Fruit fly (Drosophila melanogaster) Kc167 (cell line): Measurements from ENCODE around the gene p38a.

Experiments used
- Myc ChIP-seq: fragments of >200 bp; optimal IDR thresholded peaks from 2 replicates; lab custom pipeline; 2017; ENCODE audit warnings: missing external identifiers
- Sin3A ChIP-seq: fragments of >200 bp; optimal IDR thresholded peaks from 2 replicates; lab custom pipeline; 2018; ENCODE audit warnings: missing external identifiers
- h ChIP-seq: fragments of >200 bp; optimal IDR thresholded peaks from 3 replicates; lab custom pipeline; 2018; ENCODE audit warnings: missing external identifiers
- insv ChIP-seq: fragments of >200 bp; optimal IDR thresholded peaks from 3 replicates; lab custom pipeline; 2018; ENCODE audit warnings: missing external identifiers
- psq ChIP-seq: fragments of >200 bp; optimal IDR thresholded peaks from 2 replicates; lab custom pipeline; 2017; ENCODE audit warnings: missing external identifiers
- ttk ChIP-seq: sonication (Bioruptor generic); optimal IDR thresholded peaks from 2 replicates; lab custom pipeline; 2017; ENCODE audit warnings: missing external identifiers

The p38a gene

DNA sequence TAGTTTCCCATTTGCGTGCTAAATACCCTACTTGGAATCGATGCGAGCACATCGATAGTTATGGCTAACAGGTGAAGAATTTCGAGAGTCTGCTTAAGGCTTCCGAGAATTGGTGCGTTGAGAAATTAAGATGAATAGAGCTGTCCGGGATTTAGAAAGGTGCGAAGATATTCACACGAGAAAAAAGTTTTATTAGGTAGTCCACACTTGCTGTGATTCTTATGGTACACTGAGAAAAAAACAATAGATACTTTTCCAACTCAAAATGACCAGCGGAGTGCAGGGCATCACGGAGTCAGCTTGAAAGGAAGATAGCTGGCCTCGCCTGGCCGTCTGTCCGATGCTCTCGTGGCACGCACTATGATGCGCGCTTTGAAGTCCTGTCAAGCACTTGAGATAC lies 7.6 kb downstream of the p38a start:
- TF ChIP-seq Sin3A (lab: Kevin White, UChicago) (no peak), insv (no peak), h (no peak), ttk (lab: Kevin White, UChicago) (no peak), Myc (no peak), psq (no peak)

DNA sequence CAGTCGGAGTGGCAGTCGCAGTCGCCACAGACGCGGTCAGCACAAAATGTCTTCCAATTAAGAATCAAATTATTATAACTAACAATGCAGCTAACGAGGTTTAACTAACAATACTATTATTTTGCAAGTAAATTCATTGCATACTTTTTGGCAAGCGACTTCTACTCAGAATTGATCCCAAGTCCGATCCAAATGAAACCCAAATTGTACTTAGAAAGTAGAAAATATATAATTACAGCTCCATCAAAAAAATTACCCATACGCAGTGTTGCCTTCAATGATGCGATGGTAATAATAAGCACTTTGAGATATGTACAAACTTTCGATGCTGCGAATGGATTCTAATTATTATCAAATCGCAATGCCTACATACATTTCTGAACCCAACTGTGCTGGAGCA lies 8.3 kb downstream of the p38a start:
- TF ChIP-seq h: no peak
- TF ChIP-seq ttk (lab: Kevin White, UChicago): no peak
- TF ChIP-seq insv: no peak
- TF ChIP-seq psq: no peak

DNA sequence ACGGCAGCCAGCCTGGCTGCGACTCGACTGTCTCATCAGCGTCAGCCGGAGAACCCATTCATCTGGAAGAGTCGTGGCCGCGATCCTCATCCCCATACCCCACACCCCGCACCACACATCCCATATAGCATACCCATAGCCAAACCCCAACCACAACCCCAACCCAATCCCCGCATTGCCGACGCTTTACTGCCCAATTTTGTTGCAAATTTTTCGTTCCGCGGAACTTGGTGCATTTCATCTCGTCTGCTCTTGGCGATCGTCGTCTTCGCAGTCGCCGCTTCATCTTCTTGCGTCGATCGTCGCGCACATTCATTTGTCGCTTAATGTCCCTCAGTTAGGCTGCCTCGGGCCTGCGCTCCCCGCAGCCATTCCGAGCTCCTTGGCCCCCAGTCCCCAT lies 8.7 kb downstream of the p38a start:
- no peak for TF ChIP-seq ttk (lab: Kevin White, UChicago)
- no peak for TF ChIP-seq Sin3A (lab: Kevin White, UChicago)
- no peak for TF ChIP-seq psq
- no peak for TF ChIP-seq h
- TF ChIP-seq Myc: no peak
- no peak for TF ChIP-seq insv

DNA sequence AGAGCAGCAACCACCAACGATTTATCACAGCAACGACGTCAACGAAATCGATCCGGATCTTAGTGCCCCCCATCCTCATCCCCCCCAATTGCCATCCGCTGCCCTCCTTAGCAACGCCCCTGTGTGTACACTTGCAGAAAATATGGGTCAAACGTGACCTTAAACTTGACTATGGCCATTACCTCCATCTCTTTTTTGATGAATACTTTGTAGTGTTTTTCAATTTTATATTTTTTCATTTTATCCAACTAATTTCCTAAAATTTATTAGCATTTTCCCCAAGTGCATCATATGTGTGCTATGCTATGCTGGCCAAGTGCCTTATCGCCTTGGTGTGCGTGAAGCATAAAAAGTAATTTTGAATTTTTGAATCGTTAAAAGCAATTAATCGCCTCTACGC lies 9.2 kb downstream of the p38a start:
- no peak for TF ChIP-seq Myc
- no peak for TF ChIP-seq psq
- no peak for TF ChIP-seq ttk (lab: Kevin White, UChicago)
- no peak for TF ChIP-seq insv
- TF ChIP-seq h: no peak
- TF ChIP-seq Sin3A (lab: Kevin White, UChicago): no peak

DNA sequence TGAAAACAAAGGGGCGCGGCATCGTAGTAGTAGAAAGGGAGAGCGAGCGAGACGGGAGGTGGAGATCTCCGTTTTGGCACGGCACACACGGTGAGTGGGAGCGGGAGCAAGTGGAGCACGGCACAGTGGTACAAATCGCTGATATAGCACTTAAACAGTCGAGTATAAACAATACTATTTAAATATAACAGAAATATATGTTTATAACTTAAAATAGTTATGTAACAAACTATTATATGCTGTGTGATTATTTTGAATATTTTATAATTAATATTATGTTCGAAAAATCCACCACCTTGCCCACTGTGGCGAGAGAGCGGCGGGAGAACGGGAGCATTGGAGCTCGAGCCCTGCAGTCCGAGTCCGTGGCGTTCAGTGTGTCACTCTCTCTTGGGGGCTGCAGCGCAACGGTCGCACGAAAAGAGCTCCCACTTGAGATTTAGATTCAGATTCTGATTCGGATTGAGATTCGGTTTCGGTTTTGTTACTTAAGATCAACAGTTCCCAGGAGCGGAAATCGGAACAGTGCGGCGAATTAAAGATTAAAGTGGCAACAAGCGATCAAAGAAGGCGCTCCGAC lies 11.0 kb downstream of the p38a start, which contains the start of gene Kal1:
Gene Kal1, plus strand, starts transcription at position 383 of the 580 bp plus-strand sequence.
- TF ChIP-seq insv (no peak), h (no peak), ttk (lab: Kevin White, UChicago) (no peak), Sin3A (lab: Kevin White, UChicago) (no peak), psq (no peak), Myc (no peak)

DNA sequence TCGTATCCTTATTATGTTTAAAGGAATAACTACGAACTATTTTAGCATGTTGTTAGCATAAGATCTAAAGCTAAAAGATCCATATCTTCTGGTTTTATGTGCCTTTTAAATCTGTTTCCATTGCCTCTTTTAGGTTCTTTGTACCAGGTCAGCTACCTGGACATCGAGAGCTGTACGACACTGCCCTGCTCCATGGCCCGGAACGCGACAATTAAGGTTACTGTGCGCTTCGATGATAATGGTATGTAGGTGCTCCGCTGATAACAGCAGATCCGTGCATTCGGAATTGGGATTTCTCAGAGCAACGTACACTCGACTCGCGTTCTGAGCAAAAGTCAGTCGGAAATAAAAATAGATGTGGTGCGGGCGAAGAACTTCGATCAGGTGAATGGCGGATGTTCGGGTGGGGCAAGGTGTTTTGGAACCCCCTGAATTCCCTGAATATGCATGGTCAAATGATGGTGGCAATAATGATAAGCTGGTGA lies 12.4 kb downstream of the p38a start:
- TF ChIP-seq insv (no peak), ttk (lab: Kevin White, UChicago) (no peak), Myc (no peak), h (no peak), psq (no peak), Sin3A (lab: Kevin White, UChicago) (no peak)

DNA sequence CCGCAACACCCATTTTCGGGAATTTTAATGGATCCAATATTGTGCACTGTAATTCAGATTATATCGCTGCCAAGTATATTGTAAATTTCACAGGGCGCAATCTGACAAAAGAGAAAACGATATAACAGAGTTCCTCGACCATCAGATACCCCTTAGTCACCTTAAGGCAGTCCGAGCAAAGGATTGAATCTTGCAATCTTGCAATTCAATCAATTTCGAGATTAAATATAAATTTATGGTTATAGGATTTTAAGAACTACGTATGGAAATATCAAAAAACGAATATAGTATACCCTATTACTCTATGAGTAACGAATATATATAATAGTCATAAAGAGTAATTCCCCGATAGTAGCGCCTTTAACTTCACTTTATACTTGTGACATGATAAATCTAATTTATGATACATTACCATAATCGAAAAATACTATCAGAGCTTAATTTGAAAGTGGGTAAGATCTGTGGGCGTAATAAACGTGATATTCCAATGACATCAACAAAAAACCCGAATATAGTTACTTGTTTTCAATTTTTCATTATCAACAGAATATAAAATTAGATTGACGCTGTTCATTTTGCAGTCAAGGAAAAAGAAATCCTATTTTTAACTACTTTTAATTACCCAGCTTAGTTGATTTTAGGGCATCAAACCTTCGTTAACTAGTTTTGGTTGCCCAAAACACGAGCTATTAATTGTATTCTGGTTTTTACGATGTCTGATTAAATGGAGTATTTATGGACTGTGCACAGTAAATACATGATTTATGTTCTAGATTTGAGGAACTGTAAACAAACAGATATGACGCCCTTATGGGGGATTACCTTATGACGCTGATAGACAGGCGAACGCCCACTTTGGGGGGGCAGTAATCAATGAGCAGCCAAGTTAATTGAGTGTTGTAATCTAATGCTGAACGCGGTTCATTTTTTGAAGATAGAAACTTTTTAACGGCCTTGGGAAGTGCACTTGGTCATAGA lies 13.4 kb downstream of the p38a start:
- TF ChIP-seq ttk (lab: Kevin White, UChicago) (no peak), psq (no peak), h (no peak), Sin3A (lab: Kevin White, UChicago) (no peak), insv (no peak), Myc (no peak)

DNA sequence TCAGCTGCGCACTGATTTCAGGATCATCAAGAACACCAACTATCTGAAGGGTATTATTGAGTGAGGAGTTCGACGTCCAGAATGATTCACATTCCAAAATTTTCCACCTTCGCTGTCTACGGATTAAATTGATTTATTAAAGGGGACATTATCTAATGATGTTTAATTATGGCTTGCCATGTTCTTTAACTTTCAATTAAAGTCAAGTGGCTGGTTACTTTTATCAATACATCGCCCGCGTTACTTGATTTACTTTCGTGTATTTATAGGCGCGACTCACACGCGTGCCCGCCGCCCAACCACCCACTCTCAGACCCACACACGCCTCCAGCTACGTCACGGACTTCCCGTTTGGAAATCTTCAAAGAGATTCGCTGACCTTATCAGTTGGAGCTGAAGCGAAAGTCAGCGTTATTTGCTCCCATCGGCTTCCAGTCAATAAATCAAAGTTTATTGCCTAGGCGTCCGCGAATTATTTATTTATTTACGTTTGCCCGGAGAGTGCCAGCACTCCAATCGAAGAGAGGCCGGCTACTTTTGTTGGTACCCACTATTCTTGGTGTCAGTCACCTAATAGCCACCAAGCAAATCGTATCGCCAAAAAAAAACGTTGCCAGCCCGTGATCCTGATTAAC lies 14.7 kb downstream of the p38a start, which contains the start of gene Npc2f:
Gene Npc2f, plus strand, starts transcription at position 585 of the 635 bp plus-strand sequence.
- TF ChIP-seq insv (no peak), Myc (no peak), Sin3A (lab: Kevin White, UChicago) (no peak), ttk (lab: Kevin White, UChicago) (no peak)

DNA sequence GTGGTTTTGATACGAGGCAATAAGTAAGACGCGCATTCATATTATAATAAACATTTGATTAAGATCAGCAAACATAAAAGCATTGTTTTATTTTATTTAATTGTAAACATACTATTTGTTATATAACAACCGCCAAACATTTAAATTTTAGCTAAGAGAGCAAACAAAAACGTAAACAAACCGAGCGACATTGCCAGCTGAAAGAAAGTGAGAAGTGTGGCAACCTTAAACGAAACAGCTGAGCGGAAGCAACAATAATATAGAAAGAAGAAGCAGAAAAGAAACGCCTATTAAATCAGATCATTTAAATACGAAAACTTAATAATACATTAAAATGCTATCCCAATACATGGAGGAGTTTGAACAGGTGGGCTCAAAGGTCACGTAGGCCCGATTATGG lies 17.5 kb downstream of the p38a start, which contains the start of gene Sec10:
Gene Sec10, plus strand, starts transcription at position 252 of the 400 bp plus-strand sequence.
- TF ChIP-seq h (no peak), psq (no peak), insv (no peak), Sin3A (lab: Kevin White, UChicago) (no peak), Myc (no peak), ttk (lab: Kevin White, UChicago) (no peak)

DNA sequence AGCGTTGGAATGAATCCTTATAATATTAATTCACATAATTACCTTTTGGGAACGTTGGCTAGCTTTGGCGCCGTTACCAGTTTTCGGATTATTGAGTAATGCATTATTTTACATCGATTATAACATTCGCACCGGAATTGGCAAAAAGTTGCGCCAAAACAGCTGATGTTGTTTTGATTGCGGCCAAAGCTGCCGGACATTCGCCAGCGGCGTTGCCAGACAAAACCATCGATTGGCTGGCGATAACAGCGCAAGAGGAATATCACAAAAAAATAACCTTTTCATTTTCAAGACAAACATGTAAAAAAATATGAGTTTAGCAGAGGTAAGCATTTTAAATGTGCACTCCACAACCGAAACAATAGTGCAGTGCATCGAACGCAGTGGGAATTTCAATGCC lies 22.0 kb downstream of the p38a start, which contains the start of the genes GatB and Tsc1:
Gene GatB, minus strand, starts transcription at position 176 of the 400 bp plus-strand sequence.
Gene Tsc1, plus strand, starts transcription at position 228 of the 400 bp plus-strand sequence.
- TF ChIP-seq psq (no peak), ttk (lab: Kevin White, UChicago) (no peak), h (no peak), Sin3A (lab: Kevin White, UChicago) (no peak), insv (no peak), Myc (no peak)

DNA sequence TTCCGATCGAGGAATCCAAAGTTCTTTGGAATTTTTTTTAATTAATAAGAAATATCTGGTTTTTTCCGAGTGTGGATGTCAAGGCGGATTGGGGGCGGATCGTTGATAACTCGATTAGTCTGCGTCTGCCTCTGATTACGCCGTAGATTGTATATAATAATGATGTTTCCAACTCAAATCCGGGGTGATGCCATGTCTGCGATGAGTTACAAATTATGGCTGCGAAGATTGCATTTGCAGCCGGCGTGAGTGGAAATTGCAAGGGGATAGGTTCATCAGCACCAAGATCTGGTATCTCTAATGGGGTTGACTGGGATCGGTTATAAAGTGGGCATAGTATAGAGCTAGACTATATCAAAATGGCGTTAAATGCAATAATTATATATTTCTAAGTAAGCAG lies 29.8 kb downstream of the p38a start:
- TF ChIP-seq h (no peak), Myc (no peak), ttk (lab: Kevin White, UChicago) (no peak), psq (no peak)

DNA sequence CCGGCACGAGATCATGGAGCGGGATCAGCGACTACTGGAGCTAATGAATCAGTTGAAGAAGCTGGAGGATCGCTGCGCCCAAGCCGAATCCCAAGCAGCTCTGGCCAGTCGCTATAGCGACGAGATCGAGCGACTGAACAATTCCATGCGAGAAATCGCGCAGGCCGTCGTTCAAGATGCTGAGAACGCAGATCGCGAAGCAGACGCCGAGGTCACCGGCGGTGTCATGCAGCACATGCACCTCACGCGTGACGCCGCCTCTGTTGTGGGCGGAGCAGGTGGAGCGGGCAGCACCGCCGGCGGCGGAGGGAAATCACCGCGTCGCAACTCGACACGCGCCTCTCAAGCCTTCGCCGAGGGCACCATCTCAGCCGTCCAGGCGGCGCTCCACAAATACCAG lies 30.5 kb downstream of the p38a start:
- no peak for TF ChIP-seq h
- no peak for TF ChIP-seq Myc
- no peak for TF ChIP-seq Sin3A (lab: Kevin White, UChicago)
- TF ChIP-seq insv: no peak
- no peak for TF ChIP-seq ttk (lab: Kevin White, UChicago)
- no peak for TF ChIP-seq psq

DNA sequence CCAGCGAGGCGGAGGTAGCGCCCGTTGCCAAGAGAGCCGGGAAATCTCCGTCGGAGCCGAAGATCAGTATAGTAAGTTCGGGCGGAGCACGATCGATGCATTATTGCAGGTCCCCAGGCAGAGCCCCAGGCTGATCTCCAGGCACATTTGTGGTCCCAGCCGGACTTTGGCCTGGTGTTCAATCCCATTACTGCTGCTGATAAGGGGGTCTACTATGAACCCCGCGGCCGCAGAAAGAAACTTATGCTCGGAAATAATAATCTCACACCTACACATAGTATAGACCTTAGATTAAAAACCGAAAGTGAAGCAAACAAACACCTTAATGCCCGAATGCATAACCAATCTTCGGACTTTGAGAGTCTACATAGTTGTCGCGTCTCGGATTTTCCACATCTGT lies 35.1 kb downstream of the p38a start:
- TF ChIP-seq Myc (no peak), h (no peak), psq (no peak), ttk (lab: Kevin White, UChicago) (no peak), Sin3A (lab: Kevin White, UChicago) (no peak), insv (no peak)
